Worm (Caenorhabditis elegans) whole organism, late embryonic: Measurements from ENCODE around the gene Y5H2B.3.

Source experiments
- ama-1 ChIP-seq: fragments of 150-350 bp; optimal IDR thresholded peaks from 2 replicates; lab custom pipeline; 2014
- ceh-2 ChIP-seq: sonication (generic microtip); optimal IDR thresholded peaks from 2 replicates; lab custom pipeline; 2016; ENCODE audit warnings: missing genotype, missing genetic modification characterization, missing compliant biosample characterization
- elt-2 ChIP-seq: sonication (generic microtip); optimal IDR thresholded peaks from 2 replicates; lab custom pipeline; 2016; ENCODE audit warnings: missing genetic modification reagents, missing genetic modification characterization, missing compliant biosample characterization
- fkh-10 ChIP-seq: fragments of 150-350 bp; optimal IDR thresholded peaks from 2 replicates; lab custom pipeline; 2014; ENCODE audit warnings: missing biosample characterization, missing genetic modification reagents, missing genetic modification characterization
- fkh-6 ChIP-seq: sonication (generic microtip); optimal IDR thresholded peaks from 2 replicates; lab custom pipeline; 2016; ENCODE audit warnings: missing genetic modification characterization, missing compliant biosample characterization
- gmeb-2 ChIP-seq: sonication (generic microtip); optimal IDR thresholded peaks from 2 replicates; lab custom pipeline; 2016; ENCODE audit warnings: missing genetic modification characterization, inconsistent platforms, missing compliant biosample characterization
- pha-4 ChIP-seq: fragments of 150-350 bp; optimal IDR thresholded peaks from 2 replicates; lab custom pipeline; 2018; ENCODE audit warnings: missing biosample characterization, missing genetic modification reagents, missing genetic modification characterization
- pqm-1 ChIP-seq: sonication (generic microtip); optimal IDR thresholded peaks from 2 replicates; lab custom pipeline; 2016; ENCODE audit warnings: missing genetic modification characterization, missing compliant biosample characterization
- rnt-1 ChIP-seq: sonication (generic microtip); optimal IDR thresholded peaks from 2 replicates; lab custom pipeline; 2016; ENCODE audit warnings: missing genetic modification characterization, missing compliant biosample characterization
- unc-42 ChIP-seq: sonication (generic microtip); optimal IDR thresholded peaks from 2 replicates; lab custom pipeline; 2016; ENCODE audit warnings: missing genotype, missing genetic modification characterization, missing compliant biosample characterization
- zip-5 ChIP-seq: sonication (generic microtip); optimal IDR thresholded peaks from 2 replicates; lab custom pipeline; 2016; ENCODE audit warnings: missing genetic modification characterization, missing compliant biosample characterization

DNA sequence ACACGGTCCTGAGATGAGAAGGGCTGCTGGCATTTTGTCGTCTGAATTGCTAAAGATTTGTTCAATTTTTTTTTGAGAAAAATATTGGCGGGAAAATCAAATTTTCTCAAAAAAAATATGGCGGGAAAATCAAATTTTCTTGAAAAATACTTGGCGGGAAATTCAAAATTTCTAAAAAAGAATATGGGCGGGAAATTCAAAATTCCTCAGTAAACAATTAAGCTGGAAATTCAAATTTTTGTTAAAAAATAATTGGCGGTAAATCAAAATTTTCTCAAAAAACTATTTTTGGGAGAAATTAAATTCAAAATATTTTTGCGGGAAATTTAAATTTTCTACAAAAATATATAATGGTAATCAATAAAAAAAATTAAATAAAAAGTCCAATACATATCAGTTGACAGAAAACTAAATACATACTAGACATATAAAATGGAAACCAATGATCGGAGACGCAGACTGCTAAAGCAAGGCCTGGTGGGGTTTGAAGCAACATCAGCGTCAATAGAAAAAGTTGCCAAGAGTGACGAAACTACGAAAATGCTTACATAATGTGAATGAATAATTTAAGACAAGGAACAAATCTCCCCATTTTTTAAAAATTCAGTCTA lies 26.4 kb downstream of the Y5H2B.3 start, which contains the start of gene nhr-184:
- no peak for TF ChIP-seq pha-4 (tag; lab: Kevin White, UChicago)
- no peak for TF ChIP-seq gmeb-2
- TF ChIP-seq rnt-1 (tag; lab: Kevin White, UChicago): no peak
- no peak for TF ChIP-seq elt-2 (tag; lab: Kevin White, UChicago)
- no peak for TF ChIP-seq ceh-2
- TF ChIP-seq ama-1 (lab: Kevin White, UChicago): no peak
- TF ChIP-seq zip-5 (tag; lab: Kevin White, UChicago): no peak
- TF ChIP-seq pqm-1 (tag; lab: Kevin White, UChicago): no peak
- TF ChIP-seq unc-42 (tag; lab: Kevin White, UChicago): no peak
- no peak for TF ChIP-seq fkh-10 (GFP tag; lab: Kevin White, UChicago)
- TF ChIP-seq fkh-6 (tag; lab: Kevin White, UChicago): no peak
